Fruit fly (Drosophila melanogaster): ENCODE measurements around the gene Wnt5.

Wnt5 gene

DNA sequence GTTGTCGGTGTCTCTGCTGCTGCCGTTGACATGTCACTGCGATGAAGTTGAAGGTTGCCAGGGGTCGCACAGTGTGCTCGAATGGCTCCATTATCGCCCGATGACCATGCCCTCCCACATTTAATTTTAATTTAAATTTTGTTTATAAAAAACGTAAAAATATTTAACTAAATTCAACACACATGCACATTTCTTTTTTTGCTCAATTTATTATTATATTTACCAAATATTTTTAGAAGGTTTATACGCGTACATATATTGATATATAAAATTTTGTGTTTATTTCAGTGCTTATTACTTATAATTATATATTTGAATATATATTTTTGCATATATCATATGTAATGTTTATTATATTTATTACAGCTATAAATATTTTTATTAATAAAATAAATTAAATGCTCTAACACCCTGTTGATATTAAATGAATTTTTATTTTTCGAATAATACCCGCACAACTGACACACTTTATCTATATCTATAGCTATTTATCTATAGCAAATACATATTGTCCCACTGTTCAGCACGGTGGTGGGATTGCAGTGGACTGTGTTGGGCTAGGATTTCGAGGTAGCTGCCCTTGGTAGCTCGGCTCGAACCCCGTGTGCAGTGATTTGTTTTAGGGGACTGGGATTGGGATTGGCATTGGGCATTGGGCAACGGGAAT lies 18.1 kb upstream of the Wnt5 start (continued):
- TF ChIP-seq Hr78 (GFP tag; optimal IDR thresholded peaks at IDR 0.05) (peak in 1 of 2 experiments; percentile 70), CG7839 (tag; optimal IDR thresholded peaks at IDR 0.05) (peak; percentile 39), lola (GFP tag; optimal IDR thresholded peaks at IDR 0.05) (peak in 1 of 3 experiments; percentile 68), CG18262 (tag; optimal IDR thresholded peaks at IDR 0.05) (peak; percentile 71), CG17328 (GFP tag; IDR thresholded peaks at IDR 0.05) (0 out of 2 replicates have a peak, but pooled peaks have one; percentile 10), gem (tag; optimal IDR thresholded peaks at IDR 0.05) (peak; percentile 54), kni (GFP tag; optimal IDR thresholded peaks at IDR 0.05) (no peak), grau (tag; optimal IDR thresholded peaks at IDR 0.05) (peak; percentile 10), Ssrp (tag; optimal IDR thresholded peaks at IDR 0.05) (peak; percentile 20), CG17361 (GFP tag; IDR thresholded peaks at IDR 0.05) (peak; percentile 28; the same call in 1 of the 3 replicates), CG7556 (GFP tag; optimal IDR thresholded peaks at IDR 0.05) (peak; percentile 36), Ets65A (GFP tag) (peak; percentile 39), CG2202 (tag; optimal IDR thresholded peaks at IDR 0.05) (no peak), CG2712 (tag; optimal IDR thresholded peaks at IDR 0.05) (peak; percentile 42), Meics (GFP tag; optimal IDR thresholded peaks at IDR 0.05) (no peak), sug (tag; optimal IDR thresholded peaks at IDR 0.05) (no peak), CG8924 (tag; optimal IDR thresholded peaks at IDR 0.05) (peak; percentile 29), CG10979 (tag; optimal IDR thresholded peaks at IDR 0.05) (peak; percentile 5), dmrt11E (tag; optimal IDR thresholded peaks at IDR 0.05) (peak; percentile 58), CG9727 (GFP tag; optimal IDR thresholded peaks at IDR 0.05) (peak; percentile 53), Hr3 (GFP tag; optimal IDR thresholded peaks at IDR 0.05) (peak; percentile 2), CG7987 (GFP tag; optimal IDR thresholded peaks at IDR 0.05) (no peak), Hr51 (GFP tag; optimal IDR thresholded peaks at IDR 0.05) (peak in 1 of 2 experiments; percentile 23), row (GFP tag; IDR thresholded peaks at IDR 0.05) (peak; percentile 34; the same call in 1 of the 3 replicates), CG12299 (tag; optimal IDR thresholded peaks at IDR 0.05) (no peak), bsh (GFP tag; optimal IDR thresholded peaks at IDR 0.05) (peak in 1 of 2 experiments; percentile 19), CG11504 (tag; optimal IDR thresholded peaks at IDR 0.05) (peak; percentile 43), nmo (GFP tag; optimal IDR thresholded peaks at IDR 0.05) (peak; percentile 54)

DNA sequence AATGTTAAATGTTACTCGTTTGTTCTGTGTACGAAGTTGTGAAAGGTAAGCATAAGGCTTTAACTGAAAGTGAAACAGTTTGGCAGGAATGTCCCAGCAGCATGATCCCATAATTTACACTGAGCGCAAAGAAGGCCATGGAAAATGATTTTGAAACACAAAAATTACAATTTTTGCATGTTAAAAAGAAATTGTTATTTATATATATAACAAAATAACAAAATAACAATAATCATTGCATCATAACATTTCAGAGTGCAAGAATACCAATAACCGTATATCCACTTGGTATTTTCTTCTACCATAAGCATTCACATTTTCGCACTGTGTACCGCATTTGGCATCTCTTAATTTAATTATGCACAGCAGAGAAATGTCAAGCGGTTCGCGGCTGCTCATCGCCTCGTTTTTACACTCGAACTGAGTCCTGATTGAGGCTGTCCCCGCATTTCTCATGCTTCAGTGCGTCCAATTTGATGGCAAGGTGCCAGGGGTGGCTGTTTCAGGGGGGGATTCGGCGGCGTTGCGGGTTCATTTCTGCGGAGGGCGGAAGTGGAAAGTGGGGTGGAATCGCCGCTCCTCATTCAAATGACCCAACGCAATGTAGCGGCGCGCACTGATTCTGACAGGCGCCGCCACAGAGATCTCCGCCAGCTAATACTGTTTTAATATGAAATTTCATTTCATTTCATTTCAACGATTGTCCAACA lies 17.3 kb upstream of the Wnt5 start, which contains the start of gene CG6481:
Gene CG6481 (minus strand): TSS at position 51 of the 710 bp plus-strand sequence.
- TF ChIP-seq dmrt11E (tag; optimal IDR thresholded peaks at IDR 0.05) (peak; percentile 34), prd (optimal IDR thresholded peaks at IDR 0.05) (no peak), prd (GFP tag; IDR thresholded peaks at IDR 0.05) (peak; percentile 25; the same call in 1 of the 3 replicates), nerfin-1 (tag; optimal IDR thresholded peaks at IDR 0.05) (peak; percentile 61), pros (GFP tag; optimal IDR thresholded peaks at IDR 0.05) (peak; percentile 66), CG10979 (tag; optimal IDR thresholded peaks at IDR 0.05) (peak; percentile 32), fd96Cb (tag; optimal IDR thresholded peaks at IDR 0.05) (peak; percentile 10), phol (tag; optimal IDR thresholded peaks at IDR 0.05) (peak; percentile 29), CG2712 (tag; optimal IDR thresholded peaks at IDR 0.05) (peak; percentile 20), slou (GFP tag; optimal IDR thresholded peaks at IDR 0.05) (no peak), Blimp-1 (GFP tag; optimal IDR thresholded peaks at IDR 0.05) (peak; percentile 17), D19A (tag; optimal IDR thresholded peaks at IDR 0.05) (peak; percentile 7), bsh (GFP tag; optimal IDR thresholded peaks at IDR 0.05) (peak in 1 of 2 experiments; percentile 22), CG1832 (GFP tag; optimal IDR thresholded peaks at IDR 0.05) (no peak), lola (GFP tag; optimal IDR thresholded peaks at IDR 0.05) (peak in 1 of 3 experiments; percentile 19), gem (tag; optimal IDR thresholded peaks at IDR 0.05) (peak; percentile 34), CG11504 (tag; optimal IDR thresholded peaks at IDR 0.05) (peak; percentile 19), hkb (optimal IDR thresholded peaks at IDR 0.05) (no peak), hkb (GFP tag; IDR thresholded peaks at IDR 0.05) (no peak; the same call in 1 of the 2 replicates), CG14710 (tag; optimal IDR thresholded peaks at IDR 0.05) (peak; percentile 12), crol (GFP tag; IDR thresholded peaks at IDR 0.05) (peak; percentile 72), CG31388 (GFP tag; optimal IDR thresholded peaks at IDR 0.05) (no peak), gsb-n (tag; optimal IDR thresholded peaks at IDR 0.05) (peak; percentile 57), Lpt (GFP tag; optimal IDR thresholded peaks at IDR 0.05) (no peak), repo (GFP tag; optimal IDR thresholded peaks at IDR 0.05) (no peak)

All from whole organism, embryonic.